Fruit fly (Drosophila melanogaster): ENCODE data around the gene CG44194.

- TF ChIP-seq Myc (optimal IDR thresholded peaks at IDR 0.05), result no peak
- TF ChIP-seq Sin3A (optimal IDR thresholded peaks at IDR 0.05), result no peak
- no peak for TF ChIP-seq psq (optimal IDR thresholded peaks at IDR 0.05)
Measured at dm6 chr3R:13042258-13043032, 44.9 kb upstream of the CG44194 start, which contains the start of gene snk.

Data from Kc167 (cell line).